Worm (Caenorhabditis elegans) whole organism, mixed stage, embryonic: ENCODE results near the gene F22F1.2.
A peak's percentile ranks its signal among the peaks of the same experiment; 100 is the strongest.

ENCODE experiments used
- M03D4.4 ChIP-seq: sonication (generic microtip); optimal IDR thresholded peaks from 2 replicates; lab custom pipeline; 2017; ENCODE audit warnings: mild to moderate bottlenecking, missing genetic modification characterization, missing compliant biosample characterization
- bed-3 ChIP-seq: fragments of 200-800 bp; sonication (Bioruptor generic); optimal IDR thresholded peaks from 3 replicates; lab custom pipeline; 2018; ENCODE audit warnings: mild to moderate bottlenecking, missing genetic modification characterization, moderate library complexity, missing compliant biosample characterization
- blmp-1 ChIP-seq: fragments of 150-350 bp; optimal IDR thresholded peaks from 2 replicates; lab custom pipeline; 2014; ENCODE audit warnings: missing biosample characterization, missing genetic modification characterization
- ceh-39 ChIP-seq: fragments of 150-350 bp; optimal IDR thresholded peaks from 2 replicates; lab custom pipeline; 2014; ENCODE audit warnings: missing biosample characterization, missing genetic modification characterization
- ceh-43 ChIP-seq: fragments of 200-800 bp; sonication (Bioruptor generic); optimal IDR thresholded peaks from 2 replicates; lab custom pipeline; 2018; ENCODE audit warnings: mild to moderate bottlenecking, missing genetic modification characterization, moderate library complexity, missing compliant biosample characterization
- ceh-83 ChIP-seq: fragments of 200-800 bp; sonication (Bioruptor generic); optimal IDR thresholded peaks from 2 replicates; lab custom pipeline; 2018; ENCODE audit warnings: mild to moderate bottlenecking, missing genetic modification characterization, missing compliant biosample characterization
- ces-1 ChIP-seq: fragments of 150-350 bp; optimal IDR thresholded peaks from 2 replicates; lab custom pipeline; 2014; ENCODE audit warnings: missing biosample characterization, missing genetic modification reagents, missing genetic modification characterization
- cnd-1 ChIP-seq: fragments of 200-800 bp; sonication (Bioruptor generic); optimal IDR thresholded peaks from 2 replicates; lab custom pipeline; 2018; ENCODE audit warnings: mild to moderate bottlenecking, missing genetic modification characterization, missing compliant biosample characterization
- drap-1 ChIP-seq: fragments of 200-800 bp; sonication (Bioruptor generic); optimal IDR thresholded peaks from 3 replicates; lab custom pipeline; 2018; ENCODE audit warnings: mild to moderate bottlenecking, missing genetic modification characterization, missing compliant biosample characterization
- elt-1 ChIP-seq: sonication (generic microtip); optimal IDR thresholded peaks from 2 replicates; lab custom pipeline; 2017; ENCODE audit warnings: missing genetic modification characterization, mild to moderate bottlenecking, missing compliant biosample characterization, antibody characterized with exemption, moderate library complexity, borderline replicate concordance; ENCODE audit not compliant: insufficient read depth
- elt-3 ChIP-seq: fragments of 150-350 bp; optimal IDR thresholded peaks from 2 replicates; lab custom pipeline; 2014; ENCODE audit warnings: missing biosample characterization, missing genetic modification characterization
- flh-1 ChIP-seq: fragments of 200-800 bp; sonication (Bioruptor generic); optimal IDR thresholded peaks from 2 replicates; lab custom pipeline; 2018; ENCODE audit warnings: mild to moderate bottlenecking, missing genetic modification characterization, moderate library complexity, missing compliant biosample characterization
- ham-2 ChIP-seq: fragments of 200-800 bp; sonication (Bioruptor generic); optimal IDR thresholded peaks from 2 replicates; lab custom pipeline; 2018; ENCODE audit warnings: mild to moderate bottlenecking, missing genetic modification characterization, missing compliant biosample characterization
- hlh-1 ChIP-seq: fragments of 150-350 bp; optimal IDR thresholded peaks from 2 replicates; lab custom pipeline; 2014; ENCODE audit warnings: missing biosample characterization, missing genetic modification reagents, missing genetic modification characterization
- lin-13 ChIP-seq: fragments of 150-350 bp; optimal IDR thresholded peaks from 2 replicates; lab custom pipeline; 2014; ENCODE audit warnings: missing biosample characterization, missing genetic modification characterization
- lin-32 ChIP-seq: fragments of 200-800 bp; sonication (Bioruptor generic); optimal IDR thresholded peaks from 2 replicates; lab custom pipeline; 2018; ENCODE audit warnings: mild to moderate bottlenecking, missing genetic modification characterization, missing compliant biosample characterization
- lsy-2 ChIP-seq: fragments of 150-350 bp; optimal IDR thresholded peaks from 2 replicates; lab custom pipeline; 2014; ENCODE audit warnings: missing biosample characterization, missing genetic modification characterization
- mab-5 ChIP-seq: fragments of 150-350 bp; optimal IDR thresholded peaks from 2 replicates; lab custom pipeline; 2014; ENCODE audit warnings: missing biosample characterization, missing genetic modification characterization
- mep-1 ChIP-seq: fragments of 150-350 bp; optimal IDR thresholded peaks from 2 replicates; lab custom pipeline; 2017; ENCODE audit warnings: missing biosample characterization, missing genetic modification reagents, missing genetic modification characterization, inconsistent platforms
- mls-2 ChIP-seq: sonication (generic microtip); optimal IDR thresholded peaks from 2 replicates; lab custom pipeline; 2016; ENCODE audit warnings: mild to moderate bottlenecking, missing genetic modification characterization, moderate library complexity, missing compliant biosample characterization
- nhr-12 ChIP-seq: fragments of 150-350 bp; optimal IDR thresholded peaks from 2 replicates; lab custom pipeline; 2014; ENCODE audit warnings: missing biosample characterization, missing genetic modification characterization
- nhr-2 ChIP-seq: fragments of 150-350 bp; optimal IDR thresholded peaks from 2 replicates; lab custom pipeline; 2014; ENCODE audit warnings: missing biosample characterization, missing genetic modification characterization
- nhr-237 ChIP-seq: fragments of 150-350 bp; optimal IDR thresholded peaks from 2 replicates; lab custom pipeline; 2014; ENCODE audit warnings: missing biosample characterization, missing genetic modification characterization
- nhr-28 ChIP-seq: fragments of 150-350 bp; optimal IDR thresholded peaks from 2 replicates; lab custom pipeline; 2014; ENCODE audit warnings: missing biosample characterization, missing genetic modification characterization
- nhr-76 ChIP-seq: sonication (generic microtip); optimal IDR thresholded peaks from 2 replicates; lab custom pipeline; 2017; ENCODE audit warnings: missing biosample characterization, missing genetic modification characterization
- pha-4 ChIP-seq: fragments of 150-350 bp; optimal IDR thresholded peaks from 2 replicates; lab custom pipeline; 2018; ENCODE audit warnings: missing biosample characterization, missing genetic modification reagents, missing genetic modification characterization
- sem-2 ChIP-seq: fragments of 200-800 bp; sonication (Bioruptor generic); optimal IDR thresholded peaks from 2 replicates; lab custom pipeline; 2018; ENCODE audit warnings: mild to moderate bottlenecking, missing genetic modification characterization, missing compliant biosample characterization
- snpc-4 ChIP-seq: fragments of 150-350 bp; optimal IDR thresholded peaks from 2 replicates; lab custom pipeline; 2014; ENCODE audit warnings: missing biosample characterization, missing genetic modification characterization
- sptf-1 ChIP-seq: sonication (generic microtip); optimal IDR thresholded peaks from 2 replicates; lab custom pipeline; 2017; ENCODE audit warnings: mild to moderate bottlenecking, missing genetic modification characterization, moderate library complexity, missing compliant biosample characterization
- tbx-8 ChIP-seq: fragments of 200-800 bp; sonication (Bioruptor generic); optimal IDR thresholded peaks from 2 replicates; lab custom pipeline; 2018; ENCODE audit warnings: mild to moderate bottlenecking, missing genetic modification characterization, moderate library complexity, missing compliant biosample characterization
- unc-120 ChIP-seq: sonication (generic microtip); optimal IDR thresholded peaks from 2 replicates; lab custom pipeline; 2017; ENCODE audit warnings: missing genetic modification characterization, missing compliant biosample characterization; ENCODE audit not compliant: poor library complexity, severe bottlenecking
- unc-39 ChIP-seq: fragments of 150-350 bp; optimal IDR thresholded peaks from 2 replicates; lab custom pipeline; 2014; ENCODE audit warnings: missing biosample characterization, missing genetic modification characterization
- unc-62 ChIP-seq: fragments of 150-350 bp; optimal IDR thresholded peaks from 2 replicates; lab custom pipeline; 2014; ENCODE audit warnings: missing biosample characterization, missing genetic modification reagents, missing genetic modification characterization
- zip-8 ChIP-seq: fragments of 150-350 bp; optimal IDR thresholded peaks from 2 replicates; lab custom pipeline; 2014; ENCODE audit warnings: missing biosample characterization, missing genetic modification characterization
- ztf-11 ChIP-seq: fragments of 150-350 bp; optimal IDR thresholded peaks from 2 replicates; lab custom pipeline; 2014; ENCODE audit warnings: missing biosample characterization, missing genetic modification characterization

F22F1.2 gene

ce11 chrX:8156502-8156901, 6.0 kb upstream of the F22F1.2 start:
- TF ChIP-seq pha-4 (tag; lab: Kevin White, UChicago) (no peak), mab-5 (tag; lab: Kevin White, UChicago) (no peak), ceh-39 (no peak), nhr-237 (tag; lab: Kevin White, UChicago) (no peak), nhr-2 (tag; lab: Kevin White, UChicago) (no peak), drap-1 (GFP tag; lab: Kevin White, UChicago) (no peak), nhr-12 (no peak), lin-13 (tag; lab: Kevin White, UChicago) (no peak), hlh-1 (tag; lab: Kevin White, UChicago) (no peak), ham-2 (GFP tag; lab: Kevin White, UChicago) (no peak), ceh-43 (GFP tag; lab: Kevin White, UChicago) (no peak)

ce11 chrX:8155969-8156368, 5.4 kb upstream of the F22F1.2 start:
- TF ChIP-seq ceh-83 (GFP tag; lab: Kevin White, UChicago) (peak; percentile 91), mab-5 (tag; lab: Kevin White, UChicago) (no peak), ceh-43 (GFP tag; lab: Kevin White, UChicago) (peak; percentile 85), flh-1 (GFP tag; lab: Kevin White, UChicago) (peak; percentile 65), nhr-2 (tag; lab: Kevin White, UChicago) (no peak), zip-8 (tag; lab: Kevin White, UChicago) (no peak), cnd-1 (tag; lab: Kevin White, UChicago) (peak; percentile 87), ceh-39 (no peak), mep-1 (tag; lab: Kevin White, UChicago) (peak; percentile 4), pha-4 (tag; lab: Kevin White, UChicago) (peak; percentile 66), snpc-4 (tag; lab: Kevin White, UChicago) (no peak), M03D4.4 (tag; lab: Kevin White, UChicago) (peak; percentile 91), drap-1 (GFP tag; lab: Kevin White, UChicago) (peak; percentile 87), unc-120 (tag; lab: Kevin White, UChicago) (peak; percentile 50), lin-32 (GFP tag; lab: Kevin White, UChicago) (peak; percentile 71), nhr-12 (no peak), nhr-28 (tag; lab: Kevin White, UChicago) (no peak), tbx-8 (GFP tag; lab: Kevin White, UChicago) (peak; percentile 79), ces-1 (GFP tag; lab: Kevin White, UChicago) (peak; percentile 5), blmp-1 (tag; lab: Kevin White, UChicago) (no peak), lin-13 (tag; lab: Kevin White, UChicago) (peak; percentile 76), nhr-76 (tag; lab: Kevin White, UChicago) (no peak), unc-62 (GFP tag; lab: Kevin White, UChicago) (no peak), lsy-2 (no peak), elt-1 (no peak), ztf-11 (tag; lab: Kevin White, UChicago) (peak; percentile 19), hlh-1 (tag; lab: Kevin White, UChicago) (no peak), mls-2 (tag; lab: Kevin White, UChicago) (peak; percentile 92), elt-3 (tag; lab: Kevin White, UChicago) (no peak), unc-39 (tag; lab: Kevin White, UChicago) (no peak), sem-2 (GFP tag; lab: Kevin White, UChicago) (peak; percentile 86), nhr-237 (tag; lab: Kevin White, UChicago) (no peak), sptf-1 (tag; lab: Kevin White, UChicago) (peak; percentile 94), ham-2 (GFP tag; lab: Kevin White, UChicago) (peak; percentile 67), bed-3 (GFP tag; lab: Kevin White, UChicago) (peak; percentile 85)

- TF ChIP-seq mep-1 (tag; lab: Kevin White, UChicago) = peak; percentile 12
Measured at ce11 chrX:8155447-8155877, 4.9 kb upstream of the F22F1.2 start.

ce11 chrX:8151409-8151808, 888 bp upstream of the F22F1.2 start:
- TF ChIP-seq nhr-237 (tag; lab: Kevin White, UChicago) = no peak
- TF ChIP-seq ceh-83 (GFP tag; lab: Kevin White, UChicago) = peak; percentile 56
